Fruit fly (Drosophila melanogaster) whole organism, embryonic: Measurements from ENCODE around the gene Pvr.

Experiments
- Atf-2 ChIP-seq: fragments of 200-800 bp; sonication (Bioruptor generic); optimal IDR thresholded peaks from 2 replicates; lab custom pipeline; 2016; ENCODE audit warnings: missing biosample characterization, missing genetic modification characterization
- Atf6 ChIP-seq: fragments of 200-800 bp; sonication (Bioruptor generic); IDR thresholded peaks from 2 replicates; pipeline ENCODE4 v1.3.6; 2022; ENCODE audit warnings: missing biosample characterization, missing genetic modification characterization
- Awh ChIP-seq: fragments of 200-800 bp; sonication (Bioruptor generic); IDR thresholded peaks from 2 replicates; pipeline ENCODE4, ENCODE4 v1.3.6; 2022; ENCODE audit warnings: missing biosample characterization, missing genetic modification characterization
- CG1024 ChIP-seq: fragments of 200-800 bp; sonication (Bioruptor generic); IDR thresholded peaks from 2 replicates; pipeline ENCODE4 v1.3.6; 2022; ENCODE audit warnings: missing biosample characterization, missing genetic modification characterization
- CG12071 ChIP-seq: fragments of 200-800 bp; sonication (Bioruptor generic); optimal IDR thresholded peaks from 3 replicates; lab custom pipeline; 2018; ENCODE audit warnings: missing biosample characterization, mild to moderate bottlenecking, missing genetic modification characterization
- CG13296 ChIP-seq: fragments of 200-800 bp; sonication (Bioruptor generic); optimal IDR thresholded peaks from 3 replicates; lab custom pipeline; 2018; ENCODE audit warnings: missing biosample characterization, mild to moderate bottlenecking, missing genetic modification characterization
- CG14667 ChIP-seq: fragments of 200-800 bp; sonication (Bioruptor generic); IDR thresholded peaks from 2 replicates; pipeline ENCODE4 v1.3.6; 2022; ENCODE audit warnings: missing biosample characterization, missing genetic modification characterization
- CG15479 ChIP-seq: fragments of 200-800 bp; sonication (Bioruptor generic); optimal IDR thresholded peaks from 3 replicates; lab custom pipeline; 2019; ENCODE audit warnings: missing biosample characterization, mild to moderate bottlenecking, missing genetic modification characterization, moderate library complexity
- CG16813 ChIP-seq: fragments of 200-800 bp; sonication (Bioruptor generic); IDR thresholded peaks from 3 replicates; pipeline ENCODE4 v1.3.6; 2022; ENCODE audit warnings: missing biosample characterization, missing genetic modification characterization; ENCODE audit not compliant: partially characterized antibody
- CG17328 ChIP-seq: fragments of 200-800 bp; sonication (Bioruptor generic); IDR thresholded peaks from 2 replicates; pipeline ENCODE4 v1.3.6; 2022; ENCODE audit warnings: missing biosample characterization, missing genetic modification characterization
- CG17568 ChIP-seq: fragments of 200-800 bp; sonication (Bioruptor generic); optimal IDR thresholded peaks from 2 replicates; lab custom pipeline; 2018; ENCODE audit warnings: missing biosample characterization, mild to moderate bottlenecking, missing genetic modification characterization, moderate library complexity
- CG17829 ChIP-seq: fragments of 200-800 bp; optimal IDR thresholded peaks from 2 replicates; lab custom pipeline; 2019; ENCODE audit warnings: missing biosample characterization, mild to moderate bottlenecking, missing genetic modification characterization, moderate library complexity
- CG1832 ChIP-seq: fragments of 200-800 bp; sonication (Bioruptor generic); optimal IDR thresholded peaks from 2 replicates; lab custom pipeline; 2017; ENCODE audit warnings: missing biosample characterization, mild to moderate bottlenecking, missing genetic modification characterization, inconsistent platforms
- CG2129 ChIP-seq: fragments of 200-800 bp; sonication (Bioruptor generic); IDR thresholded peaks from 2 replicates; pipeline ENCODE4 v1.3.6; 2022; ENCODE audit warnings: missing biosample characterization, missing genetic modification characterization; ENCODE audit not compliant: partially characterized antibody
- CG2199 ChIP-seq: fragments of 200-800 bp; sonication (Bioruptor generic); IDR thresholded peaks from 3 replicates; pipeline ENCODE4 v1.3.6; 2022; ENCODE audit warnings: missing biosample characterization, missing genetic modification characterization
- CG3407 ChIP-seq: fragments of 200-800 bp; sonication (Bioruptor generic); optimal IDR thresholded peaks from 2 replicates; lab custom pipeline; 2018; ENCODE audit warnings: missing biosample characterization, mild to moderate bottlenecking, missing genetic modification characterization
- CG3726 ChIP-seq: fragments of 200-800 bp; sonication (Bioruptor generic); IDR thresholded peaks from 3 replicates; pipeline ENCODE4, ENCODE4 v1.3.6; 2022; ENCODE audit warnings: missing biosample characterization, missing genetic modification characterization
- CG6175 ChIP-seq: fragments of 200-800 bp; sonication (Bioruptor generic); IDR thresholded peaks from 3 replicates; pipeline ENCODE4 v1.3.6; 2022; ENCODE audit warnings: missing biosample characterization, missing genetic modification characterization
- CG8089 ChIP-seq: fragments of 200-800 bp; sonication (Bioruptor generic); optimal IDR thresholded peaks from 3 replicates; lab custom pipeline; 2016; ENCODE audit warnings: missing biosample characterization, missing genetic modification characterization
- CG9727 ChIP-seq: fragments of 200-800 bp; sonication (Bioruptor generic); optimal IDR thresholded peaks from 3 replicates; lab custom pipeline; 2017; ENCODE audit warnings: missing biosample characterization, mild to moderate bottlenecking, missing genetic modification characterization
- D19A ChIP-seq: fragments of 200-800 bp; optimal IDR thresholded peaks from 3 replicates; lab custom pipeline; 2019; ENCODE audit warnings: missing biosample characterization, mild to moderate bottlenecking, missing genetic modification characterization, moderate library complexity
- Dbx ChIP-seq: fragments of 200-800 bp; sonication (Bioruptor generic); IDR thresholded peaks from 3 replicates; pipeline ENCODE4 v1.3.6; 2022; ENCODE audit warnings: missing biosample characterization, missing genetic modification characterization
- Dfd ChIP-seq, 2 experiments: fragments of >200 bp; optimal IDR thresholded peaks; 2 replicates each; lab custom pipeline; 2017; ENCODE audit warnings: missing biosample characterization in 2 of 2, missing genetic modification characterization in 2 of 2
- Dip2 ChIP-seq: fragments of 200-800 bp; sonication (Bioruptor generic); IDR thresholded peaks from 2 replicates; pipeline ENCODE4 v1.3.6; 2022; ENCODE audit warnings: missing biosample characterization, missing genetic modification characterization
- Dp ChIP-seq: fragments of 200-800 bp; sonication (Bioruptor generic); optimal IDR thresholded peaks from 2 replicates; lab custom pipeline; 2018; ENCODE audit warnings: missing biosample characterization, mild to moderate bottlenecking, missing genetic modification characterization, moderate library complexity
- E2f1 ChIP-seq: fragments of 200-800 bp; sonication (Bioruptor generic); IDR thresholded peaks from 2 replicates; pipeline ENCODE4 v1.3.6; 2022; ENCODE audit warnings: missing biosample characterization, missing genetic modification characterization
- E2f2 ChIP-seq: fragments of 200-800 bp; sonication (Bioruptor generic); IDR thresholded peaks from 2 replicates; pipeline ENCODE4 v1.3.6; 2022; ENCODE audit warnings: missing biosample characterization, missing genetic modification characterization
- Hmx ChIP-seq: fragments of 200-800 bp; sonication (Bioruptor generic); optimal IDR thresholded peaks from 2 replicates; lab custom pipeline; 2016; ENCODE audit warnings: missing biosample characterization, missing genetic modification characterization
- Hsf ChIP-seq: fragments of 200-800 bp; sonication (Bioruptor generic); optimal IDR thresholded peaks from 3 replicates; lab custom pipeline; 2016; ENCODE audit warnings: missing biosample characterization, missing genetic modification characterization
- Oli ChIP-seq: fragments of 200-800 bp; sonication (Bioruptor generic); optimal IDR thresholded peaks from 2 replicates; lab custom pipeline; 2018; ENCODE audit warnings: missing biosample characterization, mild to moderate bottlenecking, missing genetic modification characterization, moderate library complexity
- Tbp ChIP-seq: fragments of >200 bp; optimal IDR thresholded peaks from 2 replicates; lab custom pipeline; 2018; ENCODE audit warnings: missing biosample characterization, missing genetic modification characterization
- YL-1 ChIP-seq: fragments of 200-800 bp; sonication (Bioruptor generic); optimal IDR thresholded peaks from 3 replicates; lab custom pipeline; 2017; ENCODE audit warnings: missing biosample characterization, mild to moderate bottlenecking, missing genetic modification characterization
- bab2 ChIP-seq: fragments of 200-800 bp; sonication (Bioruptor generic); optimal IDR thresholded peaks from 2 replicates; lab custom pipeline; 2016; ENCODE audit warnings: missing biosample characterization, missing genetic modification characterization
- bbx ChIP-seq: fragments of 200-800 bp; sonication (Bioruptor generic); IDR thresholded peaks from 2 replicates; pipeline ENCODE4 v1.3.6; 2022; ENCODE audit warnings: missing biosample characterization, missing genetic modification characterization; ENCODE audit not compliant: partially characterized antibody
- caup ChIP-seq: fragments of 200-800 bp; sonication (Bioruptor generic); optimal IDR thresholded peaks from 3 replicates; lab custom pipeline; 2017; ENCODE audit warnings: missing biosample characterization, mild to moderate bottlenecking, missing genetic modification characterization, moderate library complexity; ENCODE audit not compliant: severe bottlenecking
- cg ChIP-seq: fragments of 200-800 bp; sonication (Bioruptor generic); optimal IDR thresholded peaks from 3 replicates; lab custom pipeline; 2019; ENCODE audit warnings: missing biosample characterization, mild to moderate bottlenecking, missing genetic modification characterization, moderate library complexity
- chm ChIP-seq: fragments of 200-800 bp; sonication (Bioruptor generic); IDR thresholded peaks from 2 replicates; pipeline ENCODE4 v1.3.6; 2022; ENCODE audit warnings: missing biosample characterization, missing genetic modification characterization
- crol ChIP-seq: fragments of 200-800 bp; sonication (Bioruptor generic); IDR thresholded peaks from 2 replicates; pipeline ENCODE4 v1.3.6; 2022; ENCODE audit warnings: missing biosample characterization, missing genetic modification characterization
- dimm ChIP-seq: fragments of 200-800 bp; sonication (Bioruptor generic); IDR thresholded peaks from 2 replicates; pipeline ENCODE4 v1.3.6; 2022; ENCODE audit warnings: missing biosample characterization, missing genetic modification characterization
- dmrt11E ChIP-seq: fragments of 200-800 bp; sonication (Bioruptor generic); optimal IDR thresholded peaks from 3 replicates; lab custom pipeline; 2018; ENCODE audit warnings: missing biosample characterization, mild to moderate bottlenecking, missing genetic modification characterization, moderate library complexity
- grn ChIP-seq: fragments of 200-800 bp; sonication (Bioruptor generic); optimal IDR thresholded peaks from 3 replicates; lab custom pipeline; 2017; ENCODE audit warnings: missing biosample characterization, missing genetic modification characterization
- ham ChIP-seq: fragments of 200-800 bp; sonication (Bioruptor generic); IDR thresholded peaks from 2 replicates; pipeline ENCODE4 v1.3.6; 2022; ENCODE audit warnings: missing biosample characterization, missing genetic modification characterization
- lmd ChIP-seq: fragments of 200-800 bp; sonication (Bioruptor generic); IDR thresholded peaks from 2 replicates; pipeline ENCODE4 v1.3.6; 2022; ENCODE audit warnings: missing biosample characterization, missing genetic modification characterization
- otp ChIP-seq: fragments of 200-800 bp; sonication (Bioruptor generic); IDR thresholded peaks from 3 replicates; pipeline ENCODE4, ENCODE4 v1.3.6; 2022; ENCODE audit warnings: missing biosample characterization, missing genetic modification characterization
- pan ChIP-seq, 4 experiments: fragments of >200 bp in 3 of 4; fragments of 200-800 bp in 1 of 4; sonication (Bioruptor generic) in 1 of 4; optimal IDR thresholded peaks in 3 of 4; IDR thresholded peaks in 1 of 4; 2 replicates each; pipeline versions ENCODE4 v1.3.6 to Lab custom; 2017 to 2022; ENCODE audit warnings: missing biosample characterization in 2 of 4, missing genetic modification characterization in 2 of 4, mixed read lengths in 1 of 4
- pb ChIP-seq: fragments of 200-800 bp; sonication (Bioruptor generic); optimal IDR thresholded peaks from 3 replicates; lab custom pipeline; 2016; ENCODE audit warnings: missing biosample characterization, missing genetic modification characterization
- pita ChIP-seq: fragments of 200-800 bp; sonication (Bioruptor generic); optimal IDR thresholded peaks from 2 replicates; lab custom pipeline; 2017; ENCODE audit warnings: missing biosample characterization, mild to moderate bottlenecking, missing genetic modification characterization
- psq ChIP-seq: fragments of 200-800 bp; sonication (Bioruptor generic); optimal IDR thresholded peaks from 2 replicates; lab custom pipeline; 2017; ENCODE audit warnings: missing biosample characterization, missing genetic modification characterization
- shn ChIP-seq: fragments of 200-800 bp; sonication (Bioruptor generic); optimal IDR thresholded peaks from 3 replicates; lab custom pipeline; 2016; ENCODE audit warnings: missing biosample characterization, missing genetic modification characterization
- tin ChIP-seq: fragments of 200-800 bp; sonication (Bioruptor generic); optimal IDR thresholded peaks from 3 replicates; lab custom pipeline; 2016; ENCODE audit warnings: missing biosample characterization, missing genetic modification characterization

The Pvr gene

dm6 chr2L:8212666-8213270 is 26.9 kb downstream of the Pvr start, which contains the start of the genes CG8372 and CG8360 (continued):
- TF ChIP-seq Hsf (peak; percentile 99), CG2129 (no peak), cg (GFP tag; lab: Kevin White, UChicago) (peak; percentile 8), crol (GFP tag; lab: Robert Waterston, UW) (peak; percentile 79), Dbx (peak; percentile 98), Hmx (GFP tag; lab: Kevin White, UChicago) (peak; percentile 97), CG8089 (peak; percentile 99), CG3726 (peak; percentile 98), tin (GFP tag; lab: Kevin White, UChicago) (peak; percentile 99), psq (GFP tag; lab: Kevin White, UChicago) (peak; percentile 95), CG2199 (GFP tag; lab: Robert Waterston, UW) (peak; percentile 99), ham (peak; percentile 93), CG16813 (GFP tag; lab: Robert Waterston, UW) (no peak), Tbp (GFP tag; lab: Kevin White, UChicago) (no peak), CG14667 (peak; percentile 99), dimm (GFP tag; lab: Robert Waterston, UW) (peak; percentile 98), caup (GFP tag; lab: Kevin White, UChicago) (peak; percentile 99), YL-1 (GFP tag; lab: Kevin White, UChicago) (peak; percentile 99), pita (GFP tag; lab: Kevin White, UChicago) (no peak), bbx (GFP tag; lab: Robert Waterston, UW) (no peak), CG17568 (GFP tag; lab: Kevin White, UChicago) (peak; percentile 98), grn (GFP tag; lab: Kevin White, UChicago) (peak; percentile 92), Oli (tag; lab: Kevin White, UChicago) (peak; percentile 99), dmrt11E (tag; lab: Kevin White, UChicago) (peak; percentile 95), CG1832 (GFP tag; lab: Kevin White, UChicago) (no peak), otp (GFP tag; lab: Robert Waterston, UW) (peak; percentile 99), D19A (peak; percentile 93), E2f1 (GFP tag; lab: Robert Waterston, UW) (peak; percentile 99), CG6175 (GFP tag; lab: Robert Waterston, UW) (peak; percentile 98), CG9727 (GFP tag; lab: Kevin White, UChicago) (peak; percentile 98), Dfd (GFP tag; optimal IDR thresholded peaks at IDR 0.05; lab: Kevin White, UChicago) (no peak), CG13296 (GFP tag; lab: Kevin White, UChicago) (peak; percentile 98), CG15479 (GFP tag; lab: Kevin White, UChicago) (peak; percentile 68), lmd (GFP tag; lab: Robert Waterston, UW) (peak; percentile 99), bab2 (GFP tag; lab: Kevin White, UChicago) (peak; percentile 99), CG17829 (tag; lab: Kevin White, UChicago) (peak; percentile 98), pan (optimal IDR thresholded peaks at IDR 0.05; lab: Kevin White, UChicago) (no peak), pan (GFP tag; optimal IDR thresholded peaks at IDR 0.05 in 1 of 2, IDR thresholded peaks at IDR 0.05 in 1 of 2) (peak in 1 of 2 experiments; percentile 100), CG12071 (GFP tag; lab: Kevin White, UChicago) (peak; percentile 99), Dip2 (GFP tag; lab: Robert Waterston, UW) (peak; percentile 74; the same call in 1 of the 2 replicates), chm (GFP tag; lab: Robert Waterston, UW) (peak; percentile 99), Atf6 (GFP tag; lab: Robert Waterston, UW) (peak; percentile 99), CG17328 (peak; percentile 99), Atf-2 (GFP tag; lab: Kevin White, UChicago) (peak; percentile 99), Awh (GFP tag; lab: Robert Waterston, UW) (peak; percentile 99), CG1024 (GFP tag; lab: Robert Waterston, UW) (peak; percentile 97), Dp (GFP tag; lab: Kevin White, UChicago) (peak; percentile 45), CG3407 (GFP tag; lab: Kevin White, UChicago) (peak; percentile 97), pb (GFP tag; lab: Kevin White, UChicago) (peak; percentile 99), E2f2 (peak; percentile 89), shn (GFP tag; lab: Kevin White, UChicago) (peak; percentile 99)
